Worm (Caenorhabditis elegans) whole organism, L2 larva: ENCODE data around the gene C47D12.2.

Source experiments
- R02D3.7 ChIP-seq: fragments of 150-350 bp; optimal IDR thresholded peaks from 2 replicates; lab custom pipeline; 2014; ENCODE audit warnings: missing biosample characterization, missing genetic modification characterization
- ama-1 ChIP-seq: fragments of 150-350 bp; optimal IDR thresholded peaks from 2 replicates; lab custom pipeline; 2018; ENCODE audit warnings: inconsistent platforms
- ceh-16 ChIP-seq: fragments of 150-350 bp; optimal IDR thresholded peaks from 2 replicates; lab custom pipeline; 2014; ENCODE audit warnings: missing biosample characterization, missing genetic modification characterization
- elt-1 ChIP-seq: fragments of 150-350 bp; optimal IDR thresholded peaks from 2 replicates; lab custom pipeline; 2014; ENCODE audit warnings: missing biosample characterization, missing genetic modification characterization
- lin-11 ChIP-seq: fragments of 150-350 bp; sonication (generic microtip); optimal IDR thresholded peaks from 2 replicates; lab custom pipeline; 2014; ENCODE audit warnings: missing biosample characterization, missing genetic modification characterization, inconsistent platforms, mixed read lengths
- lsy-2 ChIP-seq, 2 experiments: fragments of 150-350 bp in 1 of 2; sonication (generic microtip) in 1 of 2; optimal IDR thresholded peaks; 2 replicates each; lab custom pipeline; 2014 to 2017; ENCODE audit warnings: missing biosample characterization in 2 of 2, missing genetic modification characterization in 2 of 2
- nhr-11 ChIP-seq: fragments of 150-350 bp; optimal IDR thresholded peaks from 2 replicates; lab custom pipeline; 2014; ENCODE audit warnings: missing biosample characterization, missing genetic modification characterization
- nhr-12 ChIP-seq: fragments of 150-350 bp; optimal IDR thresholded peaks from 2 replicates; lab custom pipeline; 2014; ENCODE audit warnings: missing biosample characterization, missing genetic modification characterization
- nhr-25 ChIP-seq: fragments of 150-350 bp; sonication (generic microtip); optimal IDR thresholded peaks from 3 replicates; lab custom pipeline; 2014; ENCODE audit warnings: missing biosample characterization, missing genetic modification characterization
- snpc-4 ChIP-seq: fragments of 150-350 bp; optimal IDR thresholded peaks from 2 replicates; lab custom pipeline; 2014; ENCODE audit warnings: missing biosample characterization, missing genetic modification characterization
- unc-39 ChIP-seq: fragments of 150-350 bp; optimal IDR thresholded peaks from 2 replicates; lab custom pipeline; 2014; ENCODE audit warnings: missing biosample characterization, missing genetic modification characterization
- unc-62 ChIP-seq: fragments of 150-350 bp; optimal IDR thresholded peaks from 2 replicates; lab custom pipeline; 2014; ENCODE audit warnings: missing biosample characterization, missing genetic modification reagents, missing genetic modification characterization
- zag-1 ChIP-seq: fragments of 150-350 bp; optimal IDR thresholded peaks from 2 replicates; lab custom pipeline; 2014; ENCODE audit warnings: missing biosample characterization, missing genetic modification characterization
- ztf-1 ChIP-seq: fragments of 200-800 bp; sonication (Bioruptor generic); conservative IDR thresholded peaks from 2 replicates; pipeline ENCODE4 v1.3.6; 2022; ENCODE audit warnings: missing genetic modification characterization, missing compliant biosample characterization

ce11 chrII:11646874-11647273, 29.2 kb upstream of the C47D12.2 start:
- TF ChIP-seq nhr-25 (tag; lab: Kevin White, UChicago) (no peak), lsy-2 (tag; optimal IDR thresholded peaks at IDR 0.05; lab: Kevin White, UChicago) (no peak), unc-39 (tag; lab: Kevin White, UChicago) (no peak), R02D3.7 (tag; lab: Kevin White, UChicago) (no peak), zag-1 (no peak), ama-1 (lab: Kevin White, UChicago) (no peak), nhr-11 (no peak), ztf-1 (GFP tag; lab: Robert Waterston, UW) (no peak), nhr-12 (tag; lab: Kevin White, UChicago) (no peak), lin-11 (tag; lab: Kevin White, UChicago) (no peak), ceh-16 (tag; lab: Kevin White, UChicago) (no peak), unc-62 (GFP tag; lab: Kevin White, UChicago) (no peak), elt-1 (no peak), snpc-4 (tag; lab: Kevin White, UChicago) (no peak)
